Fruit fly (Drosophila melanogaster): Measurements from ENCODE around the gene P58IPK.
A peak's percentile ranks its signal among the peaks of the same experiment; 100 is the strongest.

The P58IPK gene

DNA sequence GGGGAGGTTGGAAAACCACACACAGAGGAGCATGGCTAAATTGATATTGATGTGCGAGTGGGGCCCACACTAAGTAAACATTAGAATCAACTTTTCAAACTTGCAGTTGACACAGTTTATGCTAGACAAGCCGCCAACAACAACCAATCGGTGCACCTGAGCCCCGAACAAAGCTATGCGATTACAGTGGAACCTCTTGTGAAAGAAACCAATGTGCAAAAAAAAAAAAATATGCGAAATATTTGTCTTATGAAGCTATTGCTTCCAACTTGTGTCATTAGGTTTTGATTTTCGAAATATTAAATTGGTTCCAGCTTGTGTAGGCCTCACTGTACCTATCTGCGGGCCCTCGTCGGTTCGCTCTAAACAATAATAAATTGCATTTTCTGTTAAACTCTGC lies 31.6 kb downstream of the P58IPK start:
- TF ChIP-seq Myc (optimal IDR thresholded peaks at IDR 0.05) = no peak
- no peak for TF ChIP-seq woc (GFP tag; optimal IDR thresholded peaks at IDR 0.05)
- TF ChIP-seq pan (optimal IDR thresholded peaks at IDR 0.05) = no peak
- TF ChIP-seq sv (GFP tag; optimal IDR thresholded peaks at IDR 0.05) = peak; percentile 7
- no peak for TF ChIP-seq CG9705 (GFP tag; optimal IDR thresholded peaks at IDR 0.05)
- TF ChIP-seq CG32264 (GFP tag; optimal IDR thresholded peaks at IDR 0.05) = no peak
- TF ChIP-seq Hr78 (GFP tag; optimal IDR thresholded peaks at IDR 0.05) = no peak
- peak; percentile 44 for TF ChIP-seq dmrt93B (GFP tag; optimal IDR thresholded peaks at IDR 0.05)
- peak; percentile 24 for TF ChIP-seq OdsH (GFP tag; optimal IDR thresholded peaks at IDR 0.05)
- no peak for TF ChIP-seq brk (GFP tag; optimal IDR thresholded peaks at IDR 0.05)
- TF ChIP-seq usp (GFP tag; optimal IDR thresholded peaks at IDR 0.05) = no peak
- TF ChIP-seq h (GFP tag; optimal IDR thresholded peaks at IDR 0.05) = peak; percentile 57
- no peak for TF ChIP-seq Vsx2 (GFP tag; optimal IDR thresholded peaks at IDR 0.05; ENCODE audit: partially characterized antibody)
- TF ChIP-seq Hr83 (GFP tag; optimal IDR thresholded peaks at IDR 0.05; ENCODE audit: poor library complexity, severe bottlenecking) = no peak
- TF ChIP-seq dl (GFP tag; optimal IDR thresholded peaks at IDR 0.05; ENCODE audit: insufficient read depth in 1 of 2, partially characterized antibody in 2 of 2) = no peak
- no peak for TF ChIP-seq sage (GFP tag; optimal IDR thresholded peaks at IDR 0.05)
- TF ChIP-seq Rel (GFP tag; optimal IDR thresholded peaks at IDR 0.05) = no peak
- no peak for TF ChIP-seq Rel (tag; optimal IDR thresholded peaks at IDR 0.05)
- peak; percentile 44 for TF ChIP-seq br (GFP tag; optimal IDR thresholded peaks at IDR 0.05)
- TF ChIP-seq GATAd (GFP tag; optimal IDR thresholded peaks at IDR 0.05) = no peak
- no peak for TF ChIP-seq CrebA (GFP tag; optimal IDR thresholded peaks at IDR 0.05; ENCODE audit: borderline replicate concordance)
- no peak for TF ChIP-seq dsf (GFP tag; optimal IDR thresholded peaks at IDR 0.05; ENCODE audit: borderline replicate concordance)
- peak; percentile 48 for TF ChIP-seq fru (GFP tag; optimal IDR thresholded peaks at IDR 0.05)
- TF ChIP-seq Mio (GFP tag; optimal IDR thresholded peaks at IDR 0.05) = no peak
- TF ChIP-seq Dif (GFP tag; optimal IDR thresholded peaks at IDR 0.05; ENCODE audit: partially characterized antibody) = no peak
- TF ChIP-seq jim (GFP tag; optimal IDR thresholded peaks at IDR 0.05) = no peak
- peak in 1 of 2 experiments; percentile 61 for TF ChIP-seq foxo (GFP tag; optimal IDR thresholded peaks at IDR 0.05)
- TF ChIP-seq Dfd (GFP tag; optimal IDR thresholded peaks at IDR 0.05) = no peak
- TF ChIP-seq psq (GFP tag; optimal IDR thresholded peaks at IDR 0.05) = no peak
- peak; percentile 32 for TF ChIP-seq rgr (GFP tag; optimal IDR thresholded peaks at IDR 0.05)
- TF ChIP-seq N (GFP tag; optimal IDR thresholded peaks at IDR 0.05) = no peak
- no peak for TF ChIP-seq lola (GFP tag; optimal IDR thresholded peaks at IDR 0.05)
- TF ChIP-seq HLH106 (tag; optimal IDR thresholded peaks at IDR 0.05) = peak; percentile 48
- TF ChIP-seq ey (GFP tag; optimal IDR thresholded peaks at IDR 0.05) = peak; percentile 55
- TF ChIP-seq Abd-B (GFP tag; optimal IDR thresholded peaks at IDR 0.05) = no peak
- no peak for TF ChIP-seq Sp1 (GFP tag; optimal IDR thresholded peaks at IDR 0.05)
- TF ChIP-seq Hnf4 (GFP tag; optimal IDR thresholded peaks at IDR 0.05) = peak; percentile 46
- no peak for TF ChIP-seq tai (GFP tag; optimal IDR thresholded peaks at IDR 0.05)
- no peak for TF ChIP-seq Jra (GFP tag; optimal IDR thresholded peaks at IDR 0.05)

dm6 chr3R:9620278-9620677 lies 33.5 kb downstream of the P58IPK start:
- TF ChIP-seq dl (GFP tag; optimal IDR thresholded peaks at IDR 0.05; ENCODE audit: insufficient read depth in 1 of 2, partially characterized antibody in 2 of 2) = no peak
- TF ChIP-seq GATAd (GFP tag; optimal IDR thresholded peaks at IDR 0.05) = no peak
- TF ChIP-seq woc (GFP tag; optimal IDR thresholded peaks at IDR 0.05) = no peak
- TF ChIP-seq usp (GFP tag; optimal IDR thresholded peaks at IDR 0.05) = no peak
- no peak for TF ChIP-seq HLH106 (tag; optimal IDR thresholded peaks at IDR 0.05)
- no peak for TF ChIP-seq CrebA (GFP tag; optimal IDR thresholded peaks at IDR 0.05; ENCODE audit: borderline replicate concordance)
- no peak for TF ChIP-seq pan (optimal IDR thresholded peaks at IDR 0.05)
- TF ChIP-seq Jra (GFP tag; optimal IDR thresholded peaks at IDR 0.05) = no peak
- no peak for TF ChIP-seq Myc (optimal IDR thresholded peaks at IDR 0.05)
- no peak for TF ChIP-seq CG9705 (GFP tag; optimal IDR thresholded peaks at IDR 0.05)
- TF ChIP-seq CG32264 (GFP tag; optimal IDR thresholded peaks at IDR 0.05) = no peak
- no peak for TF ChIP-seq br (GFP tag; optimal IDR thresholded peaks at IDR 0.05)
- no peak for TF ChIP-seq Hr83 (GFP tag; optimal IDR thresholded peaks at IDR 0.05; ENCODE audit: poor library complexity, severe bottlenecking)
- no peak for TF ChIP-seq Mio (GFP tag; optimal IDR thresholded peaks at IDR 0.05)
- TF ChIP-seq OdsH (GFP tag; optimal IDR thresholded peaks at IDR 0.05) = no peak
- TF ChIP-seq rgr (GFP tag; optimal IDR thresholded peaks at IDR 0.05) = no peak
- no peak for TF ChIP-seq dmrt93B (GFP tag; optimal IDR thresholded peaks at IDR 0.05)
- TF ChIP-seq Rel (GFP tag; optimal IDR thresholded peaks at IDR 0.05) = no peak
- TF ChIP-seq Rel (tag; optimal IDR thresholded peaks at IDR 0.05) = no peak
- TF ChIP-seq Dfd (GFP tag; optimal IDR thresholded peaks at IDR 0.05) = no peak
